Fruit fly (Drosophila melanogaster) whole organism, pupa: ENCODE results near the gene Syx16.

Experiments
- CG10348 ChIP-seq: fragments of 200-800 bp; sonication (Bioruptor generic); IDR thresholded peaks from 2 replicates; pipeline ENCODE4 v1.3.6; 2022; ENCODE audit warnings: missing biosample characterization, missing genetic modification characterization
- CG12605 ChIP-seq: fragments of 200-800 bp; sonication (Bioruptor generic); IDR thresholded peaks from 2 replicates; pipeline ENCODE4 v1.3.6; 2022; ENCODE audit warnings: missing biosample characterization, missing genetic modification characterization
- CG13204 ChIP-seq: fragments of 200-800 bp; sonication (Bioruptor generic); optimal IDR thresholded peaks from 2 replicates; lab custom pipeline; 2018; ENCODE audit warnings: missing biosample characterization, mild to moderate bottlenecking, missing genetic modification characterization, moderate library complexity
- CG14655 ChIP-seq: fragments of 200-800 bp; sonication (Bioruptor generic); optimal IDR thresholded peaks from 3 replicates; lab custom pipeline; 2017; ENCODE audit warnings: mild to moderate bottlenecking, missing biosample characterization, missing genetic modification reagents, missing genetic modification characterization
- CG15710 ChIP-seq: fragments of 200-800 bp; sonication (Bioruptor generic); optimal IDR thresholded peaks from 2 replicates; lab custom pipeline; 2018; ENCODE audit warnings: missing biosample characterization, mild to moderate bottlenecking, missing genetic modification characterization, moderate library complexity
- CG17806 ChIP-seq: fragments of 200-800 bp; sonication (Bioruptor generic); optimal IDR thresholded peaks from 2 replicates; lab custom pipeline; 2018; ENCODE audit warnings: missing biosample characterization, mild to moderate bottlenecking, missing genetic modification characterization, moderate library complexity
- CG32121 ChIP-seq: fragments of 200-800 bp; sonication (Bioruptor generic); IDR thresholded peaks from 2 replicates; pipeline ENCODE4 v1.3.6; 2022; ENCODE audit warnings: missing biosample characterization, missing genetic modification characterization
- CG34367 ChIP-seq: fragments of 200-800 bp; sonication (Bioruptor generic); optimal IDR thresholded peaks from 2 replicates; lab custom pipeline; 2018; ENCODE audit warnings: missing biosample characterization, mild to moderate bottlenecking, missing genetic modification characterization
- CG4496 ChIP-seq: fragments of 200-800 bp; sonication (Bioruptor generic); IDR thresholded peaks from 3 replicates; pipeline ENCODE4 v1.3.6; 2022; ENCODE audit warnings: missing biosample characterization, missing genetic modification characterization
- CG8159 ChIP-seq: fragments of 200-800 bp; sonication (Bioruptor generic); optimal IDR thresholded peaks from 3 replicates; lab custom pipeline; 2018; ENCODE audit warnings: missing biosample characterization, mild to moderate bottlenecking, missing genetic modification characterization, moderate library complexity
- CG8301 ChIP-seq: fragments of 200-800 bp; sonication (Bioruptor generic); optimal IDR thresholded peaks from 2 replicates; lab custom pipeline; 2018; ENCODE audit warnings: missing biosample characterization, mild to moderate bottlenecking, missing genetic modification characterization
- CG9948 ChIP-seq: fragments of 200-800 bp; sonication (Bioruptor generic); optimal IDR thresholded peaks from 2 replicates; lab custom pipeline; 2018; ENCODE audit warnings: missing biosample characterization, mild to moderate bottlenecking, missing genetic modification characterization, moderate library complexity
- D1 ChIP-seq: fragments of 200-800 bp; sonication (Bioruptor generic); optimal IDR thresholded peaks from 2 replicates; lab custom pipeline; 2018; ENCODE audit warnings: missing biosample characterization, mild to moderate bottlenecking, missing genetic modification characterization, moderate library complexity
- EcR ChIP-seq: fragments of 200-800 bp; sonication (Bioruptor generic); optimal IDR thresholded peaks from 3 replicates; lab custom pipeline; 2019; ENCODE audit warnings: missing biosample characterization, missing genetic modification characterization, mild to moderate bottlenecking, moderate library complexity, missing genetic modification reagents
- Ets98B ChIP-seq: fragments of 200-800 bp; sonication (Bioruptor generic); IDR thresholded peaks from 2 replicates; pipeline ENCODE4 v1.3.6; 2022; ENCODE audit warnings: missing biosample characterization, missing genetic modification characterization
- Pif1A ChIP-seq: fragments of 200-800 bp; sonication (Bioruptor generic); optimal IDR thresholded peaks from 3 replicates; lab custom pipeline; 2016; ENCODE audit warnings: missing biosample characterization, missing genetic modification characterization
- Pif1B ChIP-seq: fragments of 200-800 bp; sonication (Bioruptor generic); optimal IDR thresholded peaks from 3 replicates; lab custom pipeline; 2016; ENCODE audit warnings: missing biosample characterization, missing genetic modification characterization
- Snoo ChIP-seq: fragments of 200-800 bp; sonication (Bioruptor generic); optimal IDR thresholded peaks from 3 replicates; lab custom pipeline; 2017; ENCODE audit warnings: missing biosample characterization, mild to moderate bottlenecking, missing genetic modification characterization, inconsistent platforms
- fd96Ca ChIP-seq: fragments of 200-800 bp; sonication (Bioruptor generic); IDR thresholded peaks from 3 replicates; pipeline ENCODE4 v1.3.6; 2022; ENCODE audit warnings: missing biosample characterization, missing genetic modification characterization
- gl ChIP-seq: fragments of 200-800 bp; sonication (Bioruptor generic); optimal IDR thresholded peaks from 2 replicates; lab custom pipeline; 2018; ENCODE audit warnings: missing biosample characterization, mild to moderate bottlenecking, missing genetic modification characterization
- rn ChIP-seq: fragments of 200-800 bp; sonication (Bioruptor generic); IDR thresholded peaks from 2 replicates; pipeline ENCODE4 v1.3.6; 2022; ENCODE audit warnings: missing biosample characterization, missing genetic modification characterization

Gene Syx16

DNA sequence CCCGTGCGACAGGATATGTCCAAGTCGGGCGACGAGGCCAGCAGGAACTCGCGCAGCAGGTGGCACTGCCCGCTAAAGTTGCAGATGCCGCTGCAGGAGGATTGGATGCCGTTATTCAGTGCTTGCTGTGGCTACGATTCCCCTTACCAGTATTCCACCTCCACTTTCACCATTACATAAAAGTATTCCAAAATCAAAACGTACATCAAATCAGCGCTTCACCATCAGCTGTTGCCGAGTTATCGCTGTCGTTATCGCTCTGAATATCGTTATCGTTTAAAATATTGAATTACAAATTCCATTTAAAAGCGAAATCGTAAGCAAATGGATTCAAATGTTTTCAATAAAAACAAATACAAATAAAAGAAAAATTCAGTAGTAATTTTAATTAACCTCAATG lies 33.3 kb upstream of the Syx16 start, which contains the start of gene CG15456:
CG15456 (minus strand) TSS at position 225 of the 400 bp plus-strand sequence.
- TF ChIP-seq CG34367 (no peak), fd96Ca (no peak), D1 (tag; lab: Kevin White, UChicago) (no peak), CG15710 (tag; lab: Kevin White, UChicago) (no peak), Pif1B (GFP tag; lab: Kevin White, UChicago) (no peak)

dm6 chrX:20423747-20424165 lies 30.2 kb upstream of the Syx16 start, which contains the start of the genes Pp4-19C and cactin:
Pp4-19C (minus strand) TSS chrX:20424002.
cactin (plus strand) TSS chrX:20424069.
- 0 out of 3 replicates have a peak, but pooled peaks have one; percentile 44 for TF ChIP-seq CG4496 (GFP tag; lab: Robert Waterston, UW)
- peak; percentile 10 for TF ChIP-seq CG15710 (tag; lab: Kevin White, UChicago)
- no peak for TF ChIP-seq EcR
- TF ChIP-seq CG17806: no peak
- TF ChIP-seq fd96Ca: no peak
- peak; percentile 17; the same call in 1 of the 2 replicates for TF ChIP-seq Ets98B
- TF ChIP-seq, all 21 proteins: peak for 3

DNA sequence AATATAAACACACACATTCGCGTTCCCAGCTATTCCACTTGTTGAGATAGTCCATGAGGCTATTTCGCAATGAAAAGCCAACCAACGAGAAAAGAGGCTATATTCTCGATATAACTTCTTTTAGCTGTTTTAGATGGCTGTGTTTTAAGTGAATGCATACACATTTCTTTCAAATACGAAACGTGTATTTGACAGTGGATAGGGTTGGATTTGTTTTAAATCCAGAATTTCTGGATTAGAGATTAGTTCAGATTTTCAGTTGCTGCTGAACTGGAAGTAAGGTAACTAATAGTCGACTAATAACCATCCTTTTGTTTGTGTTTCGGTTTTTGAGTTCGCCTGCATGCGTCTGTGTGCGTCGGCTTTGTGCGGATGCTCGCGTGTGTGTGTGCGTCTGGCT lies 29.6 kb upstream of the Syx16 start:
- TF ChIP-seq CG9948 (tag; lab: Kevin White, UChicago) (no peak), CG13204 (GFP tag; lab: Kevin White, UChicago) (no peak), CG4496 (GFP tag; lab: Robert Waterston, UW) (no peak), EcR (no peak), gl (no peak), CG34367 (no peak), CG15710 (tag; lab: Kevin White, UChicago) (no peak), D1 (tag; lab: Kevin White, UChicago) (no peak), CG8159 (tag; lab: Kevin White, UChicago) (no peak), fd96Ca (no peak), Snoo (tag; lab: Kevin White, UChicago) (no peak), Pif1A (no peak), Ets98B (no peak), rn (GFP tag; lab: Robert Waterston, UW) (no peak), CG12605 (GFP tag; lab: Robert Waterston, UW) (no peak), CG17806 (no peak), CG8301 (no peak)

dm6 chrX:20419313-20419712 lies 25.8 kb upstream of the Syx16 start, which contains the start of gene Obp19d:
Obp19d (plus strand) TSS chrX:20419613.
- TF ChIP-seq rn (GFP tag; lab: Robert Waterston, UW) (no peak), CG4496 (GFP tag; lab: Robert Waterston, UW) (no peak), CG8159 (tag; lab: Kevin White, UChicago) (no peak), CG32121 (GFP tag; lab: Robert Waterston, UW) (no peak), Snoo (tag; lab: Kevin White, UChicago) (no peak), CG17806 (no peak), CG15710 (tag; lab: Kevin White, UChicago) (no peak), EcR (no peak), CG14655 (GFP tag; lab: Kevin White, UChicago) (no peak), Ets98B (no peak), fd96Ca (no peak), CG12605 (GFP tag; lab: Robert Waterston, UW) (no peak), CG8301 (no peak), CG13204 (GFP tag; lab: Kevin White, UChicago) (no peak), Pif1B (GFP tag; lab: Kevin White, UChicago) (no peak), CG10348 (GFP tag; lab: Robert Waterston, UW) (no peak), Pif1A (no peak), CG34367 (no peak), CG9948 (tag; lab: Kevin White, UChicago) (no peak)

DNA sequence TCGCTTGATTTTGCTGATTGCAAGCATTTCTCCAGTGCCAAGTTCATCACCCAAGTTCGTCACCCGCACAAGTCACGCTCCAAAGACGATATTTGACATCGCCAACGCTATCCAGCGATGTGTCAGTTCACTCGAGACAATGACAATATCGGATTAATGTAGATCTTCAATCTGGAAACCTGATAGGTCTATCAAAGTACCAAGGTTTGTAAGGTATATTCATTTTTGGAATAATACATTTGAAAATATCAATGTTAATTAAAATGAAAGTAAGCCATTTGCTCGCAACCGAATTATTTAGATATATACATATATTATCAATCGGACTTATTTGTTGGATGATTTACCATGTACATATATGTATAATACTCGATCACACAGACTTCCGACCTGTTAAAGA lies 25.3 kb upstream of the Syx16 start, which contains the start of gene Obp19c:
Obp19c (minus strand) TSS at position 101 of the 400 bp plus-strand sequence.
- TF ChIP-seq CG32121 (GFP tag; lab: Robert Waterston, UW): no peak
- TF ChIP-seq CG10348 (GFP tag; lab: Robert Waterston, UW): no peak
- no peak for TF ChIP-seq CG17806
- no peak for TF ChIP-seq CG14655 (GFP tag; lab: Kevin White, UChicago)

DNA sequence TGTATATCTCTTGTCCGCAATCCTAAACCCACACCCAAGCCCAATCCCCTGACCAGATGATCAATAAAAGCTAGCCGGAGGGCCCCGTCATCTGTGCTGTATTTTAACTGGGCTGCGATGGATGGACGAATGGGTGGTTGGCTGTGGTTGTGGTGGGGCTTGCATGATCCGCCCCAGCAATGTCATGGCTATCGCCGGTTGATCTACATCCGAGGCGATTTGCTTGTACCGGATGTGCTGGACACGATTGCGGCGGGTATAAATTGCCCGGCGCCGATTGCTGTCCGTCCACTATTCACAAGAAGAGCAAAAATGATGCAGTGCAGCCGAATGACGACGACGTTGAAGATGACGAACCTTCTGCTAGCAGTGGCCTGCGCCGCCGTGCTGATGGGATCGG lies 22.9 kb upstream of the Syx16 start, which contains the start of gene Obp19b:
Obp19b (plus strand) TSS at position 301 of the 400 bp plus-strand sequence.
- TF ChIP-seq CG8159 (tag; lab: Kevin White, UChicago): no peak
- TF ChIP-seq rn (GFP tag; lab: Robert Waterston, UW): no peak

DNA sequence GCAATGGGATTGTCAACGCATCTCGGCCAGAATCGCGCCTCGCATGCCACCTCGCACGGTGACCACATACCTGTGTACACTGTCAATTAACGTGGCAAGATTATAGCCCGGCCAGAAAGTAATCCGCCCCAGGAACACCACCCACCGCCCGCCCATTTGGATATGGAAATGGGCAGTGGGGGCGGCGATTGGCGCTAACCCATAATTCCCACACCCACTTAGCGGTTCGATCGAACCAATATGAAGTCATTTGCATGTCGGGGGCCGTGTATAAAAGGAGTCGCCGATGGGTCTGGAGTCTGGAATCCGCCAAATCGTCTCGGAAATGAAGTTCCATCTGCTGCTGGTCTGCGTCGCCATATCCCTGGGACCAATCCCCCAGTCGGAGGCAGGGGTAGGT lies 21.9 kb upstream of the Syx16 start, which contains the start of gene Obp19a:
Obp19a (plus strand) TSS at position 301 of the 400 bp plus-strand sequence.
- no peak for TF ChIP-seq CG9948 (tag; lab: Kevin White, UChicago)
- no peak for TF ChIP-seq CG4496 (GFP tag; lab: Robert Waterston, UW)
- no peak for TF ChIP-seq Ets98B
- no peak for TF ChIP-seq CG13204 (GFP tag; lab: Kevin White, UChicago)
- no peak for TF ChIP-seq Pif1A
- TF ChIP-seq Pif1B (GFP tag; lab: Kevin White, UChicago): no peak
- TF ChIP-seq D1 (tag; lab: Kevin White, UChicago): no peak
- TF ChIP-seq CG32121 (GFP tag; lab: Robert Waterston, UW): no peak
- TF ChIP-seq gl: no peak
- no peak for TF ChIP-seq CG14655 (GFP tag; lab: Kevin White, UChicago)
- no peak for TF ChIP-seq CG8159 (tag; lab: Kevin White, UChicago)
- no peak for TF ChIP-seq CG34367
- TF ChIP-seq CG15710 (tag; lab: Kevin White, UChicago): no peak
- no peak for TF ChIP-seq rn (GFP tag; lab: Robert Waterston, UW)
- TF ChIP-seq Snoo (tag; lab: Kevin White, UChicago): no peak
